1 worm cellular context compared by ENCODE assay signal in genomic region chrV:13085917-13086552, ce11.
TF ChIP-seq lines count a peak whose summit lies in the region.

No protein-coding gene starts in this region.

TF ChIP-seq in whole organism, L1 larva, 84 proteins besides CTCF, POLR2A, EP300 and RAD21 (continued from another document):
- TF ChIP-seq ces-1 (GFP tag; optimal IDR thresholded peaks at IDR 0.05; lab: Kevin White, UChicago) (no peak), unc-62 (GFP tag; optimal IDR thresholded peaks at IDR 0.05; lab: Kevin White, UChicago) (peak; percentile 55), fkh-4 (tag; optimal IDR thresholded peaks at IDR 0.05; lab: Kevin White, UChicago; ENCODE audit: borderline replicate concordance) (peak; percentile 11), ztf-4 (tag; optimal IDR thresholded peaks at IDR 0.05; lab: Kevin White, UChicago) (peak; percentile 61), lin-15B (tag; optimal IDR thresholded peaks at IDR 0.05; lab: Kevin White, UChicago) (peak; percentile 16), irx-1 (tag; optimal IDR thresholded peaks at IDR 0.05; lab: Kevin White, UChicago) (peak; percentile 40), ceh-82 (tag; optimal IDR thresholded peaks at IDR 0.05; lab: Kevin White, UChicago) (peak; percentile 57 to 86 (median 62)), nhr-237 (tag; optimal IDR thresholded peaks at IDR 0.05; lab: Kevin White, UChicago) (peak; percentile 21), nhr-19 (GFP tag; conservative IDR thresholded peaks at IDR 0.05; lab: Robert Waterston, UW) (peak; percentile 100)
